Worm (Caenorhabditis elegans) whole organism, L3 larva: ENCODE data around the gene cest-12.

ENCODE experiments used
- egl-27 ChIP-seq: sonication (generic microtip); optimal IDR thresholded peaks from 4 replicates; lab custom pipeline; 2017; ENCODE audit warnings: missing biosample characterization, missing genetic modification reagents, missing genetic modification characterization
- fos-1 ChIP-seq: fragments of 150-350 bp; optimal IDR thresholded peaks from 2 replicates; lab custom pipeline; 2014; ENCODE audit warnings: missing biosample characterization, missing genetic modification characterization

ce11 chrIII:12118381-12118780 lies 11.0 kb upstream of the cest-12 start, which contains the start of gene lron-12:
- TF ChIP-seq fos-1 (tag; lab: Kevin White, UChicago) (no peak), egl-27 (tag; lab: Kevin White, UChicago) (no peak)
